Fruit fly (Drosophila melanogaster): ENCODE measurements around the gene CG44158.

dm6 chr3R:18197802-18198148 lies 10.8 kb upstream of the CG44158 start:
- TF ChIP-seq Myc (optimal IDR thresholded peaks at IDR 0.05) (no peak), insv (optimal IDR thresholded peaks at IDR 0.05) (no peak), ttk (optimal IDR thresholded peaks at IDR 0.05) (no peak), h (optimal IDR thresholded peaks at IDR 0.05) (no peak), Sin3A (optimal IDR thresholded peaks at IDR 0.05) (no peak)
